Fruit fly (Drosophila melanogaster) whole organism, embryonic: ENCODE measurements around the gene CG14088.

Source experiments
- Bteb2 ChIP-seq: fragments of 200-800 bp; sonication (Bioruptor generic); optimal IDR thresholded peaks from 2 replicates; lab custom pipeline; 2016; ENCODE audit warnings: missing biosample characterization, missing genetic modification characterization
- CG10462 ChIP-seq: fragments of 200-800 bp; sonication (Bioruptor generic); optimal IDR thresholded peaks from 2 replicates; lab custom pipeline; 2016; ENCODE audit warnings: missing biosample characterization, missing genetic modification characterization
- CG10979 ChIP-seq: fragments of 200-800 bp; sonication (Bioruptor generic); optimal IDR thresholded peaks from 2 replicates; lab custom pipeline; 2018; ENCODE audit warnings: missing biosample characterization, mild to moderate bottlenecking, missing genetic modification characterization, moderate library complexity
- CG16815 ChIP-seq: fragments of 200-800 bp; sonication (Bioruptor generic); optimal IDR thresholded peaks from 3 replicates; lab custom pipeline; 2017; ENCODE audit warnings: missing biosample characterization, mild to moderate bottlenecking, missing genetic modification characterization
- CG17359 ChIP-seq: fragments of 200-800 bp; sonication (Bioruptor generic); optimal IDR thresholded peaks from 3 replicates; lab custom pipeline; 2018; ENCODE audit warnings: missing biosample characterization, mild to moderate bottlenecking, missing genetic modification characterization, moderate library complexity
- CG17568 ChIP-seq: fragments of 200-800 bp; sonication (Bioruptor generic); optimal IDR thresholded peaks from 2 replicates; lab custom pipeline; 2018; ENCODE audit warnings: missing biosample characterization, mild to moderate bottlenecking, missing genetic modification characterization, moderate library complexity
- CG18599 ChIP-seq: fragments of 200-800 bp; sonication (Bioruptor generic); optimal IDR thresholded peaks from 3 replicates; lab custom pipeline; 2017; ENCODE audit warnings: missing biosample characterization, missing genetic modification characterization, mild to moderate bottlenecking, moderate library complexity, missing genetic modification reagents
- CG2712 ChIP-seq: fragments of 200-800 bp; optimal IDR thresholded peaks from 3 replicates; lab custom pipeline; 2019; ENCODE audit warnings: missing biosample characterization, mild to moderate bottlenecking, missing genetic modification characterization, moderate library complexity
- CG30020 ChIP-seq: fragments of 200-800 bp; optimal IDR thresholded peaks from 2 replicates; lab custom pipeline; 2019; ENCODE audit warnings: missing biosample characterization, mild to moderate bottlenecking, missing genetic modification characterization, moderate library complexity
- CG30403 ChIP-seq: fragments of 200-800 bp; sonication (Bioruptor generic); optimal IDR thresholded peaks from 3 replicates; lab custom pipeline; 2016; ENCODE audit warnings: missing biosample characterization, missing genetic modification characterization
- CG30431 ChIP-seq: fragments of 200-800 bp; sonication (Bioruptor generic); optimal IDR thresholded peaks from 2 replicates; lab custom pipeline; 2017; ENCODE audit warnings: missing biosample characterization, missing genetic modification characterization
- CG34224 ChIP-seq: fragments of 200-800 bp; sonication (Bioruptor generic); IDR thresholded peaks from 3 replicates; pipeline ENCODE4 v1.3.6; 2022; ENCODE audit warnings: missing biosample characterization, missing genetic modification characterization; ENCODE audit not compliant: partially characterized antibody
- CG34376 ChIP-seq: fragments of 200-800 bp; sonication (Bioruptor generic); optimal IDR thresholded peaks from 2 replicates; lab custom pipeline; 2018; ENCODE audit warnings: missing biosample characterization, mild to moderate bottlenecking, missing genetic modification characterization
- CG4360 ChIP-seq: fragments of 200-800 bp; sonication (Bioruptor generic); IDR thresholded peaks from 2 replicates; pipeline ENCODE4 v1.3.6; 2022; ENCODE audit warnings: missing biosample characterization, missing genetic modification characterization
- CG7556 ChIP-seq: fragments of 200-800 bp; sonication (Bioruptor generic); optimal IDR thresholded peaks from 2 replicates; lab custom pipeline; 2017; ENCODE audit warnings: missing biosample characterization, mild to moderate bottlenecking, missing genetic modification characterization
- CG7786 ChIP-seq: fragments of 200-800 bp; sonication (Bioruptor generic); optimal IDR thresholded peaks from 2 replicates; lab custom pipeline; 2016; ENCODE audit warnings: missing biosample characterization, missing genetic modification characterization
- CG7839 ChIP-seq: fragments of 200-800 bp; sonication (Bioruptor generic); optimal IDR thresholded peaks from 3 replicates; lab custom pipeline; 2018; ENCODE audit warnings: missing biosample characterization, mild to moderate bottlenecking, missing genetic modification characterization, moderate library complexity
- CG8359 ChIP-seq: fragments of 200-800 bp; sonication (Bioruptor generic); optimal IDR thresholded peaks from 2 replicates; lab custom pipeline; 2017; ENCODE audit warnings: missing biosample characterization, mild to moderate bottlenecking, missing genetic modification characterization, borderline replicate concordance
- CG8478 ChIP-seq: fragments of >200 bp; optimal IDR thresholded peaks from 2 replicates; lab custom pipeline; 2018
- Camta ChIP-seq: fragments of 200-800 bp; sonication (Bioruptor generic); optimal IDR thresholded peaks from 2 replicates; lab custom pipeline; 2016; ENCODE audit warnings: missing biosample characterization, missing genetic modification characterization
- Deaf1 ChIP-seq: fragments of 200-800 bp; optimal IDR thresholded peaks from 3 replicates; lab custom pipeline; 2019; ENCODE audit warnings: missing biosample characterization, mild to moderate bottlenecking, missing genetic modification characterization, moderate library complexity
- Dip3 ChIP-seq: fragments of 200-800 bp; sonication (Bioruptor generic); optimal IDR thresholded peaks from 3 replicates; lab custom pipeline; 2016; ENCODE audit warnings: missing biosample characterization, missing genetic modification characterization
- Eip74EF ChIP-seq, 2 experiments: fragments of 200-800 bp in 1 of 2; fragments of >200 bp in 1 of 2; sonication (Bioruptor generic) in 1 of 2; optimal IDR thresholded peaks; 2 replicates each; lab custom pipeline; 2017 to 2019; ENCODE audit warnings: missing biosample characterization in 2 of 2, missing genetic modification characterization in 2 of 2, mild to moderate bottlenecking in 1 of 2, moderate library complexity in 1 of 2
- Ets65A ChIP-seq: fragments of 200-800 bp; sonication (Bioruptor generic); peaks from one replicate; lab custom pipeline; 2016; ENCODE audit warnings: missing biosample characterization, missing genetic modification characterization
- Fer1 ChIP-seq: fragments of 200-800 bp; sonication (Bioruptor generic); optimal IDR thresholded peaks from 2 replicates; lab custom pipeline; 2017; ENCODE audit warnings: missing biosample characterization, mild to moderate bottlenecking, missing genetic modification characterization
- H15 ChIP-seq: fragments of 200-800 bp; sonication (Bioruptor generic); IDR thresholded peaks from 3 replicates; pipeline ENCODE4 v1.3.6; 2022; ENCODE audit warnings: missing biosample characterization, missing genetic modification characterization
- Hand ChIP-seq: fragments of 200-800 bp; sonication (Bioruptor generic); optimal IDR thresholded peaks from 2 replicates; lab custom pipeline; 2017; ENCODE audit warnings: mild to moderate bottlenecking, missing biosample characterization, missing genetic modification reagents, missing genetic modification characterization
- Hr51 ChIP-seq, 2 experiments: fragments of 200-800 bp; sonication (Bioruptor generic); optimal IDR thresholded peaks; 2 replicates in 1 of 2; 3 replicates in 1 of 2; lab custom pipeline; 2016 to 2018; ENCODE audit warnings: missing biosample characterization in 2 of 2, missing genetic modification characterization in 2 of 2, mild to moderate bottlenecking in 1 of 2, moderate library complexity in 1 of 2
- Med ChIP-seq: fragments of 200-800 bp; sonication (Bioruptor generic); peaks from one replicate; lab custom pipeline; 2016; ENCODE audit warnings: missing biosample characterization, missing genetic modification characterization, mild to moderate bottlenecking, inconsistent platforms, moderate library complexity
- Ptx1 ChIP-seq: fragments of 200-800 bp; sonication (Bioruptor generic); IDR thresholded peaks from 2 replicates; pipeline ENCODE4 v1.3.6; 2022; ENCODE audit warnings: missing biosample characterization, missing genetic modification characterization
- abd-A ChIP-seq: fragments of 200-800 bp; sonication (Bioruptor generic); optimal IDR thresholded peaks from 3 replicates; lab custom pipeline; 2019; ENCODE audit warnings: missing biosample characterization, mild to moderate bottlenecking, missing genetic modification characterization, moderate library complexity
- cg ChIP-seq: fragments of 200-800 bp; sonication (Bioruptor generic); optimal IDR thresholded peaks from 3 replicates; lab custom pipeline; 2019; ENCODE audit warnings: missing biosample characterization, mild to moderate bottlenecking, missing genetic modification characterization, moderate library complexity
- eve ChIP-seq, 2 experiments: fragments of >200 bp; optimal IDR thresholded peaks; 2 replicates each; lab custom pipeline; 2017; ENCODE audit warnings: missing biosample characterization in 2 of 2, missing genetic modification characterization in 2 of 2
- grau ChIP-seq: fragments of 200-800 bp; optimal IDR thresholded peaks from 3 replicates; lab custom pipeline; 2019; ENCODE audit warnings: missing biosample characterization, mild to moderate bottlenecking, missing genetic modification characterization, moderate library complexity
- jing ChIP-seq: fragments of 200-800 bp; sonication (Bioruptor generic); optimal IDR thresholded peaks from 2 replicates; lab custom pipeline; 2018; ENCODE audit warnings: missing biosample characterization, mild to moderate bottlenecking, missing genetic modification characterization
- mirr ChIP-seq: fragments of 200-800 bp; sonication (Bioruptor generic); optimal IDR thresholded peaks from 3 replicates; lab custom pipeline; 2018; ENCODE audit warnings: missing biosample characterization, mild to moderate bottlenecking, missing genetic modification characterization
- nerfin-1 ChIP-seq: fragments of 200-800 bp; sonication (Bioruptor generic); optimal IDR thresholded peaks from 3 replicates; lab custom pipeline; 2019; ENCODE audit warnings: missing biosample characterization, mild to moderate bottlenecking, missing genetic modification characterization, moderate library complexity
- phol ChIP-seq: fragments of 200-800 bp; sonication (Bioruptor generic); optimal IDR thresholded peaks from 3 replicates; lab custom pipeline; 2018; ENCODE audit warnings: missing biosample characterization, mild to moderate bottlenecking, missing genetic modification characterization, moderate library complexity
- rib ChIP-seq: fragments of 200-800 bp; sonication (Bioruptor generic); IDR thresholded peaks from 2 replicates; pipeline ENCODE4 v1.3.6; 2022; ENCODE audit warnings: missing biosample characterization, missing genetic modification characterization
- row ChIP-seq: fragments of 200-800 bp; sonication (Bioruptor generic); IDR thresholded peaks from 3 replicates; pipeline ENCODE4 v1.3.6; 2022; ENCODE audit warnings: missing biosample characterization, missing genetic modification characterization
- salm ChIP-seq: fragments of 200-800 bp; sonication (Bioruptor generic); optimal IDR thresholded peaks from 2 replicates; lab custom pipeline; 2018; ENCODE audit warnings: missing biosample characterization, mild to moderate bottlenecking, missing genetic modification characterization
- tgo ChIP-seq: fragments of 200-800 bp; sonication (Bioruptor generic); IDR thresholded peaks from 3 replicates; pipeline ENCODE4 v1.3.6; 2022; ENCODE audit warnings: missing biosample characterization, missing genetic modification characterization
- tin ChIP-seq: fragments of 200-800 bp; sonication (Bioruptor generic); optimal IDR thresholded peaks from 3 replicates; lab custom pipeline; 2016; ENCODE audit warnings: missing biosample characterization, missing genetic modification characterization
- tna ChIP-seq: fragments of 200-800 bp; sonication (Bioruptor generic); IDR thresholded peaks from 2 replicates; pipeline ENCODE4 v1.3.6; 2022; ENCODE audit warnings: missing biosample characterization, missing genetic modification characterization; ENCODE audit not compliant: partially characterized antibody
- trem ChIP-seq: fragments of 200-800 bp; optimal IDR thresholded peaks from 3 replicates; lab custom pipeline; 2019; ENCODE audit warnings: missing biosample characterization, mild to moderate bottlenecking, missing genetic modification characterization, moderate library complexity
- wek ChIP-seq: fragments of 200-800 bp; sonication (Bioruptor generic); optimal IDR thresholded peaks from 3 replicates; lab custom pipeline; 2018; ENCODE audit warnings: missing biosample characterization, mild to moderate bottlenecking, missing genetic modification characterization, moderate library complexity

The CG14088 gene

dm6 chr3L:19230801-19231547 is 39.5 kb downstream of the CG14088 start (continued):
- TF ChIP-seq CG30431 (GFP tag; lab: Kevin White, UChicago) (no peak), CG10979 (tag; lab: Kevin White, UChicago) (peak; percentile 9), CG17568 (GFP tag; lab: Kevin White, UChicago) (no peak), Eip74EF (GFP tag; optimal IDR thresholded peaks at IDR 0.05; lab: Kevin White, UChicago) (no peak), CG30020 (tag; lab: Kevin White, UChicago) (no peak), grau (tag; lab: Kevin White, UChicago) (peak; percentile 57), nerfin-1 (tag; lab: Kevin White, UChicago) (peak; percentile 99), Fer1 (GFP tag; lab: Kevin White, UChicago) (peak; percentile 26), salm (no peak), CG7839 (tag; lab: Kevin White, UChicago) (peak; percentile 52), Dip3 (GFP tag; lab: Kevin White, UChicago) (no peak), CG8478 (lab: Kevin White, UChicago) (no peak), H15 (GFP tag; lab: Robert Waterston, UW) (no peak), tgo (GFP tag; lab: Robert Waterston, UW) (peak; percentile 45; the same call in 1 of the 3 replicates), jing (GFP tag; lab: Kevin White, UChicago) (no peak), CG7786 (no peak)

dm6 chr3L:19229491-19229890 is 41.0 kb downstream of the CG14088 start:
- peak; percentile 62 for TF ChIP-seq Deaf1 (tag; lab: Kevin White, UChicago)
- TF ChIP-seq cg (GFP tag; lab: Kevin White, UChicago), result peak; percentile 19
- peak in 1 of 2 experiments; percentile 38 for TF ChIP-seq Hr51 (GFP tag; optimal IDR thresholded peaks at IDR 0.05; lab: Kevin White, UChicago)
- peak; percentile 40 for TF ChIP-seq CG18599 (GFP tag; lab: Kevin White, UChicago)
- peak; percentile 34 for TF ChIP-seq phol (tag; lab: Kevin White, UChicago)
- TF ChIP-seq Ets65A (GFP tag; lab: Kevin White, UChicago), result peak; percentile 39
- peak; percentile 64 for TF ChIP-seq Med (GFP tag; lab: Kevin White, UChicago)
- TF ChIP-seq CG34376 (GFP tag; lab: Kevin White, UChicago), result no peak
- no peak for TF ChIP-seq wek (GFP tag; lab: Kevin White, UChicago)
- no peak for TF ChIP-seq Hand (GFP tag; lab: Kevin White, UChicago)
- peak; percentile 96 for TF ChIP-seq abd-A (tag; lab: Kevin White, UChicago)
- TF ChIP-seq Bteb2, result no peak
- TF ChIP-seq mirr, result peak; percentile 26
- TF ChIP-seq rib (GFP tag; lab: Robert Waterston, UW), result 0 out of 2 replicates have a peak, but pooled peaks have one; percentile 11
- TF ChIP-seq CG16815, result no peak
- TF ChIP-seq CG30403, result no peak
- no peak for TF ChIP-seq tin (GFP tag; lab: Kevin White, UChicago)
- peak; percentile 60; the same call in 1 of the 2 replicates for TF ChIP-seq CG4360 (GFP tag; lab: Robert Waterston, UW)
- TF ChIP-seq, all 482 proteins: peak for 11

dm6 chr3L:19228857-19229398 is 41.5 kb downstream of the CG14088 start:
- TF ChIP-seq row (0 out of 3 replicates have a peak, but pooled peaks have one; percentile 24), CG10462 (GFP tag; lab: Kevin White, UChicago) (no peak), Camta (GFP tag; lab: Kevin White, UChicago) (no peak), CG17359 (tag; lab: Kevin White, UChicago) (peak; percentile 15), trem (peak; percentile 5), CG2712 (tag; lab: Kevin White, UChicago) (peak; percentile 40), Ptx1 (GFP tag; lab: Robert Waterston, UW) (0 out of 2 replicates have a peak, but pooled peaks have one; percentile 6), eve (GFP tag; optimal IDR thresholded peaks at IDR 0.05; lab: Kevin White, UChicago) (peak in 1 of 2 experiments; percentile 14), tna (GFP tag; lab: Robert Waterston, UW) (no peak), CG34224 (GFP tag; lab: Robert Waterston, UW) (no peak), CG8359 (peak; percentile 15), CG7556 (GFP tag; lab: Kevin White, UChicago) (peak; percentile 12), CG10979 (tag; lab: Kevin White, UChicago) (peak; percentile 26)
